Fruit fly (Drosophila melanogaster) whole organism, embryonic: Measurements from ENCODE around the gene CG4972.

ENCODE experiments used
- Aef1 ChIP-seq: fragments of 200-800 bp; sonication (Bioruptor generic); IDR thresholded peaks from 3 replicates; pipeline ENCODE4 v1.3.6; 2022; ENCODE audit warnings: missing biosample characterization, missing genetic modification characterization
- Atf6 ChIP-seq: fragments of 200-800 bp; sonication (Bioruptor generic); IDR thresholded peaks from 2 replicates; pipeline ENCODE4 v1.3.6; 2022; ENCODE audit warnings: missing biosample characterization, missing genetic modification characterization
- Bgb ChIP-seq: fragments of 200-800 bp; sonication (Bioruptor generic); IDR thresholded peaks from 2 replicates; pipeline ENCODE4 v1.3.6; 2022; ENCODE audit warnings: missing biosample characterization, missing genetic modification characterization; ENCODE audit not compliant: partially characterized antibody
- CG10209 ChIP-seq: fragments of 200-800 bp; sonication (Bioruptor generic); optimal IDR thresholded peaks from 3 replicates; lab custom pipeline; 2017; ENCODE audit warnings: missing biosample characterization, mild to moderate bottlenecking, missing genetic modification characterization, missing genetic modification reagents
- CG10462 ChIP-seq: fragments of 200-800 bp; sonication (Bioruptor generic); optimal IDR thresholded peaks from 2 replicates; lab custom pipeline; 2016; ENCODE audit warnings: missing biosample characterization, missing genetic modification characterization
- CG12942 ChIP-seq: fragments of 200-800 bp; sonication (Bioruptor generic); optimal IDR thresholded peaks from 3 replicates; lab custom pipeline; 2016; ENCODE audit warnings: missing biosample characterization, missing genetic modification characterization
- CG16815 ChIP-seq: fragments of 200-800 bp; sonication (Bioruptor generic); optimal IDR thresholded peaks from 3 replicates; lab custom pipeline; 2017; ENCODE audit warnings: missing biosample characterization, mild to moderate bottlenecking, missing genetic modification characterization
- CG17328 ChIP-seq: fragments of 200-800 bp; sonication (Bioruptor generic); IDR thresholded peaks from 2 replicates; pipeline ENCODE4 v1.3.6; 2022; ENCODE audit warnings: missing biosample characterization, missing genetic modification characterization
- CG2202 ChIP-seq: fragments of 200-800 bp; sonication (Bioruptor generic); optimal IDR thresholded peaks from 2 replicates; lab custom pipeline; 2018; ENCODE audit warnings: missing biosample characterization, mild to moderate bottlenecking, missing genetic modification characterization
- CG3407 ChIP-seq: fragments of 200-800 bp; sonication (Bioruptor generic); optimal IDR thresholded peaks from 2 replicates; lab custom pipeline; 2018; ENCODE audit warnings: missing biosample characterization, mild to moderate bottlenecking, missing genetic modification characterization
- CG34422 ChIP-seq: fragments of 200-800 bp; sonication (Bioruptor generic); IDR thresholded peaks from 3 replicates; pipeline ENCODE4 v1.3.6; 2022; ENCODE audit warnings: missing biosample characterization, missing genetic modification characterization
- CG5245 ChIP-seq: fragments of 200-800 bp; sonication (Bioruptor generic); optimal IDR thresholded peaks from 3 replicates; lab custom pipeline; 2016; ENCODE audit warnings: missing biosample characterization, missing genetic modification characterization
- CG5953 ChIP-seq: fragments of 200-800 bp; sonication (Bioruptor generic); IDR thresholded peaks from 2 replicates; pipeline ENCODE4 v1.3.6; 2022; ENCODE audit warnings: missing biosample characterization, missing genetic modification characterization
- CG7556 ChIP-seq: fragments of 200-800 bp; sonication (Bioruptor generic); optimal IDR thresholded peaks from 2 replicates; lab custom pipeline; 2017; ENCODE audit warnings: missing biosample characterization, mild to moderate bottlenecking, missing genetic modification characterization
- CG8388 ChIP-seq: fragments of 200-800 bp; sonication (Bioruptor generic); optimal IDR thresholded peaks from 2 replicates; lab custom pipeline; 2019; ENCODE audit warnings: missing biosample characterization, mild to moderate bottlenecking, missing genetic modification characterization, moderate library complexity
- CG9727 ChIP-seq: fragments of 200-800 bp; sonication (Bioruptor generic); optimal IDR thresholded peaks from 3 replicates; lab custom pipeline; 2017; ENCODE audit warnings: missing biosample characterization, mild to moderate bottlenecking, missing genetic modification characterization
- CHES-1-like ChIP-seq: fragments of 200-800 bp; sonication (Bioruptor generic); optimal IDR thresholded peaks from 2 replicates; lab custom pipeline; 2016; ENCODE audit warnings: missing biosample characterization, missing genetic modification characterization
- CTCF ChIP-seq: fragments of 200-800 bp; sonication (Bioruptor generic); optimal IDR thresholded peaks from 2 replicates; lab custom pipeline; 2017; ENCODE audit warnings: missing biosample characterization, mild to moderate bottlenecking, missing genetic modification characterization, moderate library complexity
- Drgx ChIP-seq: fragments of 200-800 bp; sonication (Bioruptor generic); IDR thresholded peaks from 2 replicates; pipeline ENCODE4 v1.3.6; 2022; ENCODE audit warnings: missing biosample characterization, missing genetic modification characterization
- Ets65A ChIP-seq: fragments of 200-800 bp; sonication (Bioruptor generic); peaks from one replicate; lab custom pipeline; 2016; ENCODE audit warnings: missing biosample characterization, missing genetic modification characterization
- Fer1 ChIP-seq: fragments of 200-800 bp; sonication (Bioruptor generic); optimal IDR thresholded peaks from 2 replicates; lab custom pipeline; 2017; ENCODE audit warnings: missing biosample characterization, mild to moderate bottlenecking, missing genetic modification characterization
- HLH3B ChIP-seq: fragments of 200-800 bp; sonication (Bioruptor generic); IDR thresholded peaks from 2 replicates; pipeline ENCODE4 v1.3.6; 2022; ENCODE audit warnings: missing biosample characterization, missing genetic modification characterization
- Hr51 ChIP-seq, 2 experiments: fragments of 200-800 bp; sonication (Bioruptor generic); optimal IDR thresholded peaks; 2 replicates in 1 of 2; 3 replicates in 1 of 2; lab custom pipeline; 2016 to 2018; ENCODE audit warnings: missing biosample characterization in 2 of 2, missing genetic modification characterization in 2 of 2, mild to moderate bottlenecking in 1 of 2, moderate library complexity in 1 of 2
- MESR4 ChIP-seq: fragments of 200-800 bp; sonication (Bioruptor generic); optimal IDR thresholded peaks from 2 replicates; lab custom pipeline; 2018; ENCODE audit warnings: missing biosample characterization, mild to moderate bottlenecking, missing genetic modification characterization, moderate library complexity
- Med ChIP-seq: fragments of 200-800 bp; sonication (Bioruptor generic); peaks from one replicate; lab custom pipeline; 2016; ENCODE audit warnings: missing biosample characterization, missing genetic modification characterization, mild to moderate bottlenecking, inconsistent platforms, moderate library complexity
- Myb ChIP-seq: fragments of 200-800 bp; sonication (Bioruptor generic); optimal IDR thresholded peaks from 2 replicates; lab custom pipeline; 2016; ENCODE audit warnings: missing biosample characterization, missing genetic modification characterization
- NFAT ChIP-seq: fragments of 200-800 bp; sonication (Bioruptor generic); IDR thresholded peaks from 2 replicates; pipeline ENCODE4 v1.3.6; 2022; ENCODE audit warnings: missing biosample characterization, missing genetic modification characterization
- NfI ChIP-seq: fragments of 200-800 bp; sonication (Bioruptor generic); optimal IDR thresholded peaks from 3 replicates; lab custom pipeline; 2018; ENCODE audit warnings: missing biosample characterization, mild to moderate bottlenecking, missing genetic modification characterization, moderate library complexity
- Opbp ChIP-seq: fragments of 200-800 bp; sonication (Bioruptor generic); IDR thresholded peaks from 3 replicates; pipeline ENCODE4 v1.3.6; 2022; ENCODE audit warnings: missing biosample characterization, missing genetic modification characterization; ENCODE audit not compliant: partially characterized antibody
- Ptx1 ChIP-seq: fragments of 200-800 bp; sonication (Bioruptor generic); IDR thresholded peaks from 2 replicates; pipeline ENCODE4 v1.3.6; 2022; ENCODE audit warnings: missing biosample characterization, missing genetic modification characterization
- Spps ChIP-seq: fragments of 200-800 bp; sonication (Bioruptor generic); optimal IDR thresholded peaks from 2 replicates; lab custom pipeline; 2018; ENCODE audit warnings: missing biosample characterization, mild to moderate bottlenecking, missing genetic modification characterization
- ab ChIP-seq: fragments of 200-800 bp; sonication (Bioruptor generic); optimal IDR thresholded peaks from 2 replicates; lab custom pipeline; 2016; ENCODE audit warnings: missing biosample characterization, missing genetic modification characterization
- ase ChIP-seq: fragments of 200-800 bp; sonication (Bioruptor generic); IDR thresholded peaks from 3 replicates; pipeline ENCODE4 v1.3.6; 2022; ENCODE audit warnings: missing biosample characterization, missing genetic modification characterization
- az2 ChIP-seq: fragments of 200-800 bp; sonication (Bioruptor generic); optimal IDR thresholded peaks from 3 replicates; lab custom pipeline; 2016; ENCODE audit warnings: missing biosample characterization, missing genetic modification characterization
- br ChIP-seq: fragments of >200 bp; optimal IDR thresholded peaks from 2 replicates; lab custom pipeline; 2017
- ems ChIP-seq: fragments of 200-800 bp; sonication (Bioruptor generic); optimal IDR thresholded peaks from 3 replicates; lab custom pipeline; 2016; ENCODE audit warnings: missing biosample characterization, missing genetic modification characterization
- gem ChIP-seq: fragments of 200-800 bp; sonication (Bioruptor generic); optimal IDR thresholded peaks from 2 replicates; lab custom pipeline; 2019; ENCODE audit warnings: missing biosample characterization, mild to moderate bottlenecking, missing genetic modification characterization, moderate library complexity
- ind ChIP-seq: fragments of 200-800 bp; sonication (Bioruptor generic); optimal IDR thresholded peaks from 3 replicates; lab custom pipeline; 2016; ENCODE audit warnings: missing biosample characterization, missing genetic modification characterization
- lbe ChIP-seq: fragments of 200-800 bp; sonication (Bioruptor generic); optimal IDR thresholded peaks from 2 replicates; lab custom pipeline; 2016; ENCODE audit warnings: missing biosample characterization, mild to moderate bottlenecking, missing genetic modification characterization
- lmd ChIP-seq: fragments of 200-800 bp; sonication (Bioruptor generic); IDR thresholded peaks from 2 replicates; pipeline ENCODE4 v1.3.6; 2022; ENCODE audit warnings: missing biosample characterization, missing genetic modification characterization
- lola ChIP-seq, 3 experiments: fragments of >200 bp in 2 of 3; fragments of 200-800 bp in 1 of 3; sonication (Bioruptor generic) in 1 of 3; optimal IDR thresholded peaks; 2 replicates each; lab custom pipeline; 2017 to 2019; ENCODE audit warnings: missing biosample characterization in 3 of 3, missing genetic modification characterization in 3 of 3, mild to moderate bottlenecking in 1 of 3, moderate library complexity in 1 of 3
- mirr ChIP-seq: fragments of 200-800 bp; sonication (Bioruptor generic); optimal IDR thresholded peaks from 3 replicates; lab custom pipeline; 2018; ENCODE audit warnings: missing biosample characterization, mild to moderate bottlenecking, missing genetic modification characterization
- pan ChIP-seq, 4 experiments: fragments of >200 bp in 3 of 4; fragments of 200-800 bp in 1 of 4; sonication (Bioruptor generic) in 1 of 4; optimal IDR thresholded peaks in 3 of 4; IDR thresholded peaks in 1 of 4; 2 replicates each; pipeline versions ENCODE4 v1.3.6 to Lab custom; 2017 to 2022; ENCODE audit warnings: missing biosample characterization in 2 of 4, missing genetic modification characterization in 2 of 4, mixed read lengths in 1 of 4
- phol ChIP-seq: fragments of 200-800 bp; sonication (Bioruptor generic); optimal IDR thresholded peaks from 3 replicates; lab custom pipeline; 2018; ENCODE audit warnings: missing biosample characterization, mild to moderate bottlenecking, missing genetic modification characterization, moderate library complexity
- sna ChIP-seq: fragments of 200-800 bp; sonication (Bioruptor generic); IDR thresholded peaks from 2 replicates; pipeline ENCODE4 v1.3.6; 2022; ENCODE audit warnings: missing biosample characterization, missing genetic modification characterization; ENCODE audit not compliant: partially characterized antibody
- so ChIP-seq: fragments of 200-800 bp; sonication (Bioruptor generic); IDR thresholded peaks from 3 replicates; pipeline ENCODE4 v1.3.6; 2022; ENCODE audit warnings: missing biosample characterization, missing genetic modification characterization
- tin ChIP-seq: fragments of 200-800 bp; sonication (Bioruptor generic); optimal IDR thresholded peaks from 3 replicates; lab custom pipeline; 2016; ENCODE audit warnings: missing biosample characterization, missing genetic modification characterization
- unc-4 ChIP-seq: fragments of 200-800 bp; sonication (Bioruptor generic); IDR thresholded peaks from 2 replicates; pipeline ENCODE4 v1.3.6; 2022; ENCODE audit warnings: missing biosample characterization, missing genetic modification characterization; ENCODE audit not compliant: partially characterized antibody
- yki ChIP-seq: fragments of >200 bp; optimal IDR thresholded peaks from 3 replicates; lab custom pipeline; 2018

The CG4972 gene

dm6 chr2L:10306518-10307260 lies 7.9 kb upstream of the CG4972 start, which contains the start of the genes CG5390 and CG4968 (continued):
- TF ChIP-seq CG10462 (GFP tag; lab: Kevin White, UChicago) = no peak
- no peak for TF ChIP-seq br (lab: Kevin White, UChicago)
- TF ChIP-seq CG3407 (GFP tag; lab: Kevin White, UChicago) = peak; percentile 56
- no peak for TF ChIP-seq sna
- TF ChIP-seq Atf6 (GFP tag; lab: Robert Waterston, UW) = peak; percentile 75; the same call in 1 of the 2 replicates
- TF ChIP-seq so = peak; percentile 57; the same call in 1 of the 3 replicates
- TF ChIP-seq gem = peak; percentile 87
- peak; percentile 66 for TF ChIP-seq lmd (GFP tag; lab: Robert Waterston, UW)
- TF ChIP-seq ab (GFP tag; lab: Kevin White, UChicago) = no peak
- TF ChIP-seq CG7556 (GFP tag; lab: Kevin White, UChicago) = peak; percentile 71
- TF ChIP-seq Aef1 (GFP tag; lab: Robert Waterston, UW) = peak; percentile 38; the same call in 1 of the 3 replicates
- TF ChIP-seq yki (lab: Kevin White, UChicago) = no peak
- peak; percentile 64 for TF ChIP-seq CG8388 (GFP tag; lab: Kevin White, UChicago)
- peak; percentile 3 for TF ChIP-seq ems (GFP tag; lab: Kevin White, UChicago)
- 0 out of 2 replicates have a peak, but pooled peaks have one; percentile 45 for TF ChIP-seq CG5953 (GFP tag; lab: Robert Waterston, UW)
- peak; percentile 89 for TF ChIP-seq Ets65A (GFP tag; lab: Kevin White, UChicago)
- no peak for TF ChIP-seq pan (optimal IDR thresholded peaks at IDR 0.05; lab: Kevin White, UChicago)
- peak in 1 of 2 experiments; percentile 73 for TF ChIP-seq pan (GFP tag; optimal IDR thresholded peaks at IDR 0.05 in 1 of 2, IDR thresholded peaks at IDR 0.05 in 1 of 2)
- peak; percentile 81 for TF ChIP-seq MESR4 (GFP tag; lab: Kevin White, UChicago)
- TF ChIP-seq unc-4 (GFP tag; lab: Robert Waterston, UW) = peak; percentile 50
- peak; percentile 70 for TF ChIP-seq phol (tag; lab: Kevin White, UChicago)
- peak; percentile 31; the same call in 1 of the 2 replicates for TF ChIP-seq Bgb (GFP tag; lab: Robert Waterston, UW)
- TF ChIP-seq ase = peak; percentile 49; the same call in 1 of the 3 replicates
- TF ChIP-seq az2 (GFP tag; lab: Kevin White, UChicago) = peak; percentile 54
- peak; percentile 87 for TF ChIP-seq Med (GFP tag; lab: Kevin White, UChicago)
- TF ChIP-seq CG12942 (GFP tag; lab: Kevin White, UChicago) = peak; percentile 52
- no peak for TF ChIP-seq CHES-1-like (GFP tag; lab: Kevin White, UChicago)
- peak; percentile 17 for TF ChIP-seq CG2202
- TF ChIP-seq CG17328 (GFP tag; lab: Robert Waterston, UW) = peak; percentile 69
- peak; percentile 4 for TF ChIP-seq Myb
- 0 out of 3 replicates have a peak, but pooled peaks have one; percentile 24 for TF ChIP-seq Opbp (GFP tag; lab: Robert Waterston, UW)
- peak; percentile 70 for TF ChIP-seq NFAT (GFP tag; lab: Robert Waterston, UW)
- TF ChIP-seq Spps = peak; percentile 44
- peak in 1 of 3 experiments; percentile 36 for TF ChIP-seq lola (GFP tag; optimal IDR thresholded peaks at IDR 0.05; lab: Kevin White, UChicago)
- TF ChIP-seq CTCF = peak; percentile 12
- TF ChIP-seq CG5245 = no peak
- peak; percentile 52 for TF ChIP-seq CG9727 (GFP tag; lab: Kevin White, UChicago)
- peak; percentile 30 to 83 for TF ChIP-seq Hr51 (GFP tag; optimal IDR thresholded peaks at IDR 0.05; lab: Kevin White, UChicago)
- peak; percentile 72 for TF ChIP-seq NfI (GFP tag; lab: Kevin White, UChicago)
- peak; percentile 59 for TF ChIP-seq CG10209 (GFP tag; lab: Kevin White, UChicago)
- peak; percentile 83 for TF ChIP-seq Fer1 (GFP tag; lab: Kevin White, UChicago)
- peak; percentile 12 for TF ChIP-seq CG16815 (GFP tag; lab: Kevin White, UChicago)
- peak; percentile 50; the same call in 1 of the 2 replicates for TF ChIP-seq Ptx1 (GFP tag; lab: Robert Waterston, UW)
- TF ChIP-seq HLH3B = peak; percentile 45; the same call in 1 of the 2 replicates
- peak; percentile 20 for TF ChIP-seq mirr (GFP tag; lab: Kevin White, UChicago)
- peak; percentile 75 for TF ChIP-seq CG34422
- TF ChIP-seq Drgx (GFP tag; lab: Robert Waterston, UW) = peak; percentile 86
- TF ChIP-seq tin = peak; percentile 46
- TF ChIP-seq ind (GFP tag; lab: Kevin White, UChicago) = peak; percentile 53
- TF ChIP-seq lbe (GFP tag; lab: Kevin White, UChicago) = peak; percentile 88
